Fruit fly (Drosophila melanogaster) S2 (cell line): ENCODE data around the gene Sh.

ENCODE experiments used
- CG8478 ChIP-seq: fragments of >200 bp; optimal IDR thresholded peaks from 2 replicates; lab custom pipeline; 2018
- CTCF ChIP-seq, 2 experiments: fragments of >200 bp; optimal IDR thresholded peaks; 2 replicates each; lab custom pipeline; 2018

- TF ChIP-seq CTCF (optimal IDR thresholded peaks at IDR 0.05; lab: Kevin White, UChicago) (no peak), CG8478 (lab: Kevin White, UChicago) (no peak)
Observed at dm6 chrX:17968134-17968533, 94.9 kb downstream of the Sh start.
